Fruit fly (Drosophila melanogaster): ENCODE data around the gene Acp95EF.
A peak's percentile ranks its signal among the peaks of the same experiment; 100 is the strongest.

Gene Acp95EF

dm6 chr3R:24252494-24252893, 23.7 kb downstream of the Acp95EF start, which contains the start of gene beta-PheRS (continued):
- TF ChIP-seq CG1647 (GFP tag; optimal IDR thresholded peaks at IDR 0.05) (peak; percentile 57), E2f2 (GFP tag; IDR thresholded peaks at IDR 0.05) (peak; percentile 56; the same call in 1 of the 2 replicates), CG4617 (GFP tag; optimal IDR thresholded peaks at IDR 0.05; ENCODE audit: borderline replicate concordance) (peak; percentile 90), CG8290 (GFP tag; optimal IDR thresholded peaks at IDR 0.05) (peak; percentile 88), CG8290 (tag; optimal IDR thresholded peaks at IDR 0.05) (peak in 1 of 2 experiments; percentile 80), CG6272 (GFP tag; IDR thresholded peaks at IDR 0.05) (peak; percentile 48; the same call in 1 of the 2 replicates), CG10147 (GFP tag; optimal IDR thresholded peaks at IDR 0.05) (no peak), HHEX (GFP tag; optimal IDR thresholded peaks at IDR 0.05) (no peak), her (GFP tag; optimal IDR thresholded peaks at IDR 0.05) (peak; percentile 62), fd102C (GFP tag; optimal IDR thresholded peaks at IDR 0.05) (no peak), ato (GFP tag; IDR thresholded peaks at IDR 0.05; ENCODE audit: partially characterized antibody) (peak; percentile 90), CG14860 (GFP tag; IDR thresholded peaks at IDR 0.05; ENCODE audit: partially characterized antibody) (peak; percentile 80), repo (GFP tag; optimal IDR thresholded peaks at IDR 0.05) (peak; percentile 57), Poxn (GFP tag; IDR thresholded peaks at IDR 0.05) (no peak), CG2116 (GFP tag; optimal IDR thresholded peaks at IDR 0.05) (peak; percentile 49), pros (GFP tag; optimal IDR thresholded peaks at IDR 0.05) (no peak), peb (GFP tag; IDR thresholded peaks at IDR 0.05) (no peak), pan (optimal IDR thresholded peaks at IDR 0.05) (no peak), pan (GFP tag; optimal IDR thresholded peaks at IDR 0.05 in 1 of 2, IDR thresholded peaks at IDR 0.05 in 1 of 2) (peak in 1 of 2 experiments; percentile 46), cas (GFP tag; IDR thresholded peaks at IDR 0.05) (no peak), Sox102F (GFP tag; optimal IDR thresholded peaks at IDR 0.05) (no peak), fru (optimal IDR thresholded peaks at IDR 0.05) (no peak), CG10431 (GFP tag; optimal IDR thresholded peaks at IDR 0.05) (no peak), PHDP (tag; optimal IDR thresholded peaks at IDR 0.05) (no peak), Ets97D (GFP tag; optimal IDR thresholded peaks at IDR 0.05) (peak; percentile 91), CG15269 (tag; optimal IDR thresholded peaks at IDR 0.05) (no peak), onecut (GFP tag; IDR thresholded peaks at IDR 0.05) (0 out of 2 replicates have a peak, but pooled peaks have one; percentile 8), ranshi (GFP tag; IDR thresholded peaks at IDR 0.05) (peak; percentile 97), Fer2 (tag; optimal IDR thresholded peaks at IDR 0.05) (no peak), CG15073 (GFP tag; optimal IDR thresholded peaks at IDR 0.05) (no peak), Dfd (GFP tag; optimal IDR thresholded peaks at IDR 0.05) (no peak), CG14667 (GFP tag; IDR thresholded peaks at IDR 0.05) (no peak), dati (GFP tag; IDR thresholded peaks at IDR 0.05) (no peak), ara (GFP tag; IDR thresholded peaks at IDR 0.05) (no peak), Drgx (GFP tag; IDR thresholded peaks at IDR 0.05) (peak; percentile 10; the same call in 1 of the 2 replicates), Dll (GFP tag; IDR thresholded peaks at IDR 0.05; ENCODE audit: partially characterized antibody) (peak; percentile 88), sob (GFP tag; IDR thresholded peaks at IDR 0.05) (peak; percentile 81), Blimp-1 (GFP tag; optimal IDR thresholded peaks at IDR 0.05) (no peak), amos (GFP tag; IDR thresholded peaks at IDR 0.05; ENCODE audit: partially characterized antibody) (peak; percentile 97), ro (GFP tag; IDR thresholded peaks at IDR 0.05) (no peak), Pdp1 (GFP tag; optimal IDR thresholded peaks at IDR 0.05) (peak in 1 of 2 experiments; percentile 23), mirr (GFP tag; optimal IDR thresholded peaks at IDR 0.05) (no peak), CG16779 (GFP tag; IDR thresholded peaks at IDR 0.05) (no peak), E2f1 (GFP tag; IDR thresholded peaks at IDR 0.05) (peak; percentile 7; the same call in 1 of the 2 replicates), gt (GFP tag; IDR thresholded peaks at IDR 0.05) (no peak), exex (tag; optimal IDR thresholded peaks at IDR 0.05) (no peak), CG7271 (tag; optimal IDR thresholded peaks at IDR 0.05) (peak; percentile 56), Oaz (GFP tag; IDR thresholded peaks at IDR 0.05) (no peak), eve (GFP tag; optimal IDR thresholded peaks at IDR 0.05) (no peak), hbn (GFP tag; IDR thresholded peaks at IDR 0.05; ENCODE audit: partially characterized antibody) (peak; percentile 87), ems (GFP tag; optimal IDR thresholded peaks at IDR 0.05) (peak; percentile 49), aop (GFP tag; IDR thresholded peaks at IDR 0.05) (no peak)

All from whole organism, embryonic.